Worm (Caenorhabditis elegans) whole organism, mixed stage, embryonic: ENCODE results near the gene srd-13.

Experiments
- M03D4.4 ChIP-seq: sonication (generic microtip); optimal IDR thresholded peaks from 2 replicates; lab custom pipeline; 2017; ENCODE audit warnings: mild to moderate bottlenecking, missing genetic modification characterization, missing compliant biosample characterization
- bed-3 ChIP-seq: fragments of 200-800 bp; sonication (Bioruptor generic); optimal IDR thresholded peaks from 3 replicates; lab custom pipeline; 2018; ENCODE audit warnings: mild to moderate bottlenecking, missing genetic modification characterization, moderate library complexity, missing compliant biosample characterization
- blmp-1 ChIP-seq: fragments of 150-350 bp; optimal IDR thresholded peaks from 2 replicates; lab custom pipeline; 2014; ENCODE audit warnings: missing biosample characterization, missing genetic modification characterization
- ceh-39 ChIP-seq: fragments of 150-350 bp; optimal IDR thresholded peaks from 2 replicates; lab custom pipeline; 2014; ENCODE audit warnings: missing biosample characterization, missing genetic modification characterization
- ceh-83 ChIP-seq: fragments of 200-800 bp; sonication (Bioruptor generic); optimal IDR thresholded peaks from 2 replicates; lab custom pipeline; 2018; ENCODE audit warnings: mild to moderate bottlenecking, missing genetic modification characterization, missing compliant biosample characterization
- ces-1 ChIP-seq: fragments of 150-350 bp; optimal IDR thresholded peaks from 2 replicates; lab custom pipeline; 2014; ENCODE audit warnings: missing biosample characterization, missing genetic modification reagents, missing genetic modification characterization
- cnd-1 ChIP-seq: fragments of 200-800 bp; sonication (Bioruptor generic); optimal IDR thresholded peaks from 2 replicates; lab custom pipeline; 2018; ENCODE audit warnings: mild to moderate bottlenecking, missing genetic modification characterization, missing compliant biosample characterization
- elt-1 ChIP-seq: sonication (generic microtip); optimal IDR thresholded peaks from 2 replicates; lab custom pipeline; 2017; ENCODE audit warnings: missing genetic modification characterization, mild to moderate bottlenecking, missing compliant biosample characterization, antibody characterized with exemption, moderate library complexity, borderline replicate concordance; ENCODE audit not compliant: insufficient read depth
- elt-3 ChIP-seq: fragments of 150-350 bp; optimal IDR thresholded peaks from 2 replicates; lab custom pipeline; 2014; ENCODE audit warnings: missing biosample characterization, missing genetic modification characterization
- ham-2 ChIP-seq: fragments of 200-800 bp; sonication (Bioruptor generic); optimal IDR thresholded peaks from 2 replicates; lab custom pipeline; 2018; ENCODE audit warnings: mild to moderate bottlenecking, missing genetic modification characterization, missing compliant biosample characterization
- hlh-1 ChIP-seq: fragments of 150-350 bp; optimal IDR thresholded peaks from 2 replicates; lab custom pipeline; 2014; ENCODE audit warnings: missing biosample characterization, missing genetic modification reagents, missing genetic modification characterization
- lin-13 ChIP-seq: fragments of 150-350 bp; optimal IDR thresholded peaks from 2 replicates; lab custom pipeline; 2014; ENCODE audit warnings: missing biosample characterization, missing genetic modification characterization
- lsy-2 ChIP-seq: fragments of 150-350 bp; optimal IDR thresholded peaks from 2 replicates; lab custom pipeline; 2014; ENCODE audit warnings: missing biosample characterization, missing genetic modification characterization
- mab-5 ChIP-seq: fragments of 150-350 bp; optimal IDR thresholded peaks from 2 replicates; lab custom pipeline; 2014; ENCODE audit warnings: missing biosample characterization, missing genetic modification characterization
- mep-1 ChIP-seq: fragments of 150-350 bp; optimal IDR thresholded peaks from 2 replicates; lab custom pipeline; 2017; ENCODE audit warnings: missing biosample characterization, missing genetic modification reagents, missing genetic modification characterization, inconsistent platforms
- mls-2 ChIP-seq: sonication (generic microtip); optimal IDR thresholded peaks from 2 replicates; lab custom pipeline; 2016; ENCODE audit warnings: mild to moderate bottlenecking, missing genetic modification characterization, moderate library complexity, missing compliant biosample characterization
- nhr-12 ChIP-seq: fragments of 150-350 bp; optimal IDR thresholded peaks from 2 replicates; lab custom pipeline; 2014; ENCODE audit warnings: missing biosample characterization, missing genetic modification characterization
- nhr-2 ChIP-seq: fragments of 150-350 bp; optimal IDR thresholded peaks from 2 replicates; lab custom pipeline; 2014; ENCODE audit warnings: missing biosample characterization, missing genetic modification characterization
- nhr-237 ChIP-seq: fragments of 150-350 bp; optimal IDR thresholded peaks from 2 replicates; lab custom pipeline; 2014; ENCODE audit warnings: missing biosample characterization, missing genetic modification characterization
- nhr-28 ChIP-seq: fragments of 150-350 bp; optimal IDR thresholded peaks from 2 replicates; lab custom pipeline; 2014; ENCODE audit warnings: missing biosample characterization, missing genetic modification characterization
- nhr-76 ChIP-seq: sonication (generic microtip); optimal IDR thresholded peaks from 2 replicates; lab custom pipeline; 2017; ENCODE audit warnings: missing biosample characterization, missing genetic modification characterization
- pha-4 ChIP-seq: fragments of 150-350 bp; optimal IDR thresholded peaks from 2 replicates; lab custom pipeline; 2018; ENCODE audit warnings: missing biosample characterization, missing genetic modification reagents, missing genetic modification characterization
- sem-2 ChIP-seq: fragments of 200-800 bp; sonication (Bioruptor generic); optimal IDR thresholded peaks from 2 replicates; lab custom pipeline; 2018; ENCODE audit warnings: mild to moderate bottlenecking, missing genetic modification characterization, missing compliant biosample characterization
- snpc-4 ChIP-seq: fragments of 150-350 bp; optimal IDR thresholded peaks from 2 replicates; lab custom pipeline; 2014; ENCODE audit warnings: missing biosample characterization, missing genetic modification characterization
- sptf-1 ChIP-seq: sonication (generic microtip); optimal IDR thresholded peaks from 2 replicates; lab custom pipeline; 2017; ENCODE audit warnings: mild to moderate bottlenecking, missing genetic modification characterization, moderate library complexity, missing compliant biosample characterization
- unc-120 ChIP-seq: sonication (generic microtip); optimal IDR thresholded peaks from 2 replicates; lab custom pipeline; 2017; ENCODE audit warnings: missing genetic modification characterization, missing compliant biosample characterization; ENCODE audit not compliant: poor library complexity, severe bottlenecking
- unc-39 ChIP-seq: fragments of 150-350 bp; optimal IDR thresholded peaks from 2 replicates; lab custom pipeline; 2014; ENCODE audit warnings: missing biosample characterization, missing genetic modification characterization
- unc-62 ChIP-seq: fragments of 150-350 bp; optimal IDR thresholded peaks from 2 replicates; lab custom pipeline; 2014; ENCODE audit warnings: missing biosample characterization, missing genetic modification reagents, missing genetic modification characterization

srd-13 gene

ce11 chrIV:5614558-5615026 is 20.9 kb downstream of the srd-13 start, which contains the start of gene C39H7.4:
Gene C39H7.4 (minus strand): TSS chrIV:5614608.
- no peak for TF ChIP-seq elt-1 (tag; lab: Kevin White, UChicago)
- TF ChIP-seq bed-3 (GFP tag; lab: Kevin White, UChicago): no peak
- TF ChIP-seq ceh-83 (GFP tag; lab: Kevin White, UChicago): no peak
- no peak for TF ChIP-seq ceh-39 (tag; lab: Kevin White, UChicago)
- TF ChIP-seq lin-13 (tag; lab: Kevin White, UChicago): no peak
- TF ChIP-seq elt-3 (tag; lab: Kevin White, UChicago): no peak
- TF ChIP-seq sptf-1: no peak
- TF ChIP-seq ces-1 (GFP tag; lab: Kevin White, UChicago): no peak
- no peak for TF ChIP-seq mls-2
- TF ChIP-seq nhr-12: no peak
- TF ChIP-seq M03D4.4 (tag; lab: Kevin White, UChicago): no peak
- TF ChIP-seq snpc-4 (tag; lab: Kevin White, UChicago): no peak
- no peak for TF ChIP-seq nhr-28 (tag; lab: Kevin White, UChicago)
- TF ChIP-seq sem-2 (GFP tag; lab: Kevin White, UChicago): no peak
- no peak for TF ChIP-seq mep-1 (tag; lab: Kevin White, UChicago)
- no peak for TF ChIP-seq ham-2 (GFP tag; lab: Kevin White, UChicago)
- TF ChIP-seq unc-120 (tag; lab: Kevin White, UChicago): no peak

ce11 chrIV:5607343-5607742 is 28.1 kb downstream of the srd-13 start:
- TF ChIP-seq ces-1 (GFP tag; lab: Kevin White, UChicago) (no peak), unc-120 (tag; lab: Kevin White, UChicago) (peak; percentile 15)

- no peak for TF ChIP-seq mls-2
- TF ChIP-seq ceh-83 (GFP tag; lab: Kevin White, UChicago): no peak
Observed at ce11 chrIV:5605225-5605624, 30.2 kb downstream of the srd-13 start.

ce11 chrIV:5604465-5604864 is 31.0 kb downstream of the srd-13 start:
- TF ChIP-seq hlh-1 (tag; lab: Kevin White, UChicago): peak; percentile 38
- TF ChIP-seq blmp-1 (tag; lab: Kevin White, UChicago): no peak
- peak; percentile 37 for TF ChIP-seq unc-120 (tag; lab: Kevin White, UChicago)
- TF ChIP-seq pha-4 (tag; lab: Kevin White, UChicago): peak; percentile 89
- TF ChIP-seq mep-1 (tag; lab: Kevin White, UChicago): peak; percentile 12
- no peak for TF ChIP-seq nhr-12
- no peak for TF ChIP-seq bed-3 (GFP tag; lab: Kevin White, UChicago)
- no peak for TF ChIP-seq sem-2 (GFP tag; lab: Kevin White, UChicago)
- TF ChIP-seq mls-2: no peak
- no peak for TF ChIP-seq unc-39 (tag; lab: Kevin White, UChicago)
- TF ChIP-seq snpc-4 (tag; lab: Kevin White, UChicago): no peak

- no peak for TF ChIP-seq unc-62
- peak; percentile 87 for TF ChIP-seq pha-4 (tag; lab: Kevin White, UChicago)
- no peak for TF ChIP-seq nhr-76 (tag; lab: Kevin White, UChicago)
- no peak for TF ChIP-seq lin-13 (tag; lab: Kevin White, UChicago)
- no peak for TF ChIP-seq sem-2 (GFP tag; lab: Kevin White, UChicago)
Observed at ce11 chrIV:5603321-5603720, 32.1 kb downstream of the srd-13 start.

- TF ChIP-seq lin-13 (tag; lab: Kevin White, UChicago) (no peak), nhr-28 (tag; lab: Kevin White, UChicago) (no peak), nhr-2 (no peak), mab-5 (tag; lab: Kevin White, UChicago) (no peak), nhr-237 (no peak), cnd-1 (no peak), unc-39 (tag; lab: Kevin White, UChicago) (no peak), ceh-83 (GFP tag; lab: Kevin White, UChicago) (no peak), lsy-2 (tag; lab: Kevin White, UChicago) (no peak)
Observed at ce11 chrIV:5602415-5602814, 33.0 kb downstream of the srd-13 start.
